Worm (Caenorhabditis elegans) whole organism, L2 larva: ENCODE data around the gene Y41G9A.6.

Experiments used
- C34F6.9 ChIP-seq: fragments of 150-350 bp; optimal IDR thresholded peaks from 2 replicates; lab custom pipeline; 2014; ENCODE audit warnings: missing biosample characterization, missing genetic modification characterization
- F13H6.1 ChIP-seq: sonication (generic microtip); optimal IDR thresholded peaks from 2 replicates; lab custom pipeline; 2016; ENCODE audit warnings: missing genetic modification characterization, missing compliant biosample characterization
- R02D3.7 ChIP-seq: fragments of 150-350 bp; optimal IDR thresholded peaks from 2 replicates; lab custom pipeline; 2014; ENCODE audit warnings: missing biosample characterization, missing genetic modification characterization
- aly-2 ChIP-seq: fragments of 150-350 bp; optimal IDR thresholded peaks from 2 replicates; lab custom pipeline; 2014; ENCODE audit warnings: missing biosample characterization, missing genetic modification characterization
- crh-2 ChIP-seq: sonication (generic microtip); optimal IDR thresholded peaks from 2 replicates; lab custom pipeline; 2017; ENCODE audit warnings: missing biosample characterization, missing genetic modification characterization
- dmd-4 ChIP-seq: sonication (generic microtip); optimal IDR thresholded peaks from 2 replicates; lab custom pipeline; 2017; ENCODE audit warnings: missing biosample characterization, missing genetic modification characterization
- elt-3 ChIP-seq: sonication (generic microtip); optimal IDR thresholded peaks from 2 replicates; lab custom pipeline; 2017; ENCODE audit warnings: missing biosample characterization, missing genetic modification characterization
- gmeb-1 ChIP-seq: fragments of 150-350 bp; optimal IDR thresholded peaks from 2 replicates; lab custom pipeline; 2014; ENCODE audit warnings: missing biosample characterization, missing genetic modification characterization
- lin-11 ChIP-seq: fragments of 150-350 bp; sonication (generic microtip); optimal IDR thresholded peaks from 2 replicates; lab custom pipeline; 2014; ENCODE audit warnings: missing biosample characterization, missing genetic modification characterization, inconsistent platforms, mixed read lengths
- lin-13 ChIP-seq: fragments of 150-350 bp; optimal IDR thresholded peaks from 2 replicates; lab custom pipeline; 2014; ENCODE audit warnings: missing biosample characterization, missing genetic modification reagents, missing genetic modification characterization
- lsy-2 ChIP-seq, 2 experiments: fragments of 150-350 bp in 1 of 2; sonication (generic microtip) in 1 of 2; optimal IDR thresholded peaks; 2 replicates each; lab custom pipeline; 2014 to 2017; ENCODE audit warnings: missing biosample characterization in 2 of 2, missing genetic modification characterization in 2 of 2
- mab-5 ChIP-seq: fragments of 150-350 bp; optimal IDR thresholded peaks from 2 replicates; lab custom pipeline; 2014; ENCODE audit warnings: missing biosample characterization, missing genetic modification characterization
- mbf-1 ChIP-seq: sonication (generic microtip); optimal IDR thresholded peaks from 2 replicates; lab custom pipeline; 2017; ENCODE audit warnings: missing biosample characterization, missing genetic modification characterization
- mdl-1 ChIP-seq, 2 experiments: fragments of 150-350 bp in 1 of 2; sonication (generic microtip) in 1 of 2; optimal IDR thresholded peaks; 2 replicates each; lab custom pipeline; 2017; ENCODE audit warnings: missing biosample characterization in 2 of 2, missing genetic modification characterization in 2 of 2
- nhr-11 ChIP-seq: fragments of 150-350 bp; optimal IDR thresholded peaks from 2 replicates; lab custom pipeline; 2014; ENCODE audit warnings: missing biosample characterization, missing genetic modification characterization
- nhr-6 ChIP-seq: fragments of 150-350 bp; optimal IDR thresholded peaks from 2 replicates; lab custom pipeline; 2014; ENCODE audit warnings: missing biosample characterization, missing genetic modification characterization
- peb-1 ChIP-seq: fragments of 150-350 bp; optimal IDR thresholded peaks from 2 replicates; lab custom pipeline; 2014; ENCODE audit warnings: missing biosample characterization, missing genetic modification characterization
- sma-3 ChIP-seq: sonication (generic microtip); optimal IDR thresholded peaks from 2 replicates; lab custom pipeline; 2016; ENCODE audit warnings: missing genetic modification reagents, missing genetic modification characterization, missing compliant biosample characterization
- unc-62 ChIP-seq: fragments of 150-350 bp; optimal IDR thresholded peaks from 2 replicates; lab custom pipeline; 2014; ENCODE audit warnings: missing biosample characterization, missing genetic modification reagents, missing genetic modification characterization
- ztf-1 ChIP-seq: fragments of 200-800 bp; sonication (Bioruptor generic); conservative IDR thresholded peaks from 2 replicates; pipeline ENCODE4 v1.3.6; 2022; ENCODE audit warnings: missing genetic modification characterization, missing compliant biosample characterization

The Y41G9A.6 gene

DNA sequence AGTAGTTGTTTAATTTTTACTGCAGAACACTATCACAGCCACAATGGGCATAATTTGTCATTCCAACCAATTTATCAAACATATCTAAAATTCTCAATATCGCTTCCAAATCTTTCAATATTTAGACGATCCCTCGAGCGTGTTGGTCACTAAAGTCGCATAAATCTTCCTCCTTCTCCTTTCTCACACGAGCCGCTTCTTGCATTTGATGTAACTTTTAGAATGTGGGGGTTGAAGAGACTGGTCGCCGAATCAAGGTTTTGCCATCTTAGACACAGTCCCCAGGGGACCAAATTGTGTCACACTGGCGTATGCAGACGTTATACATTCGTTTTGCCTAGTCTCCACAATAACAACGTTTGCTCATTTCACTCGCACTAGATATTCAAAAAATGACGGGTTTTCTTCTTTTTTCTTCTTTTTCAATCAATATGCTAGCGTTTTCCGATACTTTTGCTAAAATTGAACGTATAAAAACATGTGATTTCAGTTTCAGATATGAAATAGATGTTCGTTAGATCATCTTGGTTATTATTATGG, 46.1 kb downstream of the Y41G9A.6 start, which contains the start of gene gbb-1:
Gene gbb-1, plus strand, starts transcription at position 490 of the 540 bp plus-strand sequence.
- TF ChIP-seq peb-1 (tag; lab: Kevin White, UChicago), result no peak
- TF ChIP-seq dmd-4 (tag; lab: Kevin White, UChicago), result no peak
- TF ChIP-seq nhr-11 (tag; lab: Kevin White, UChicago), result no peak
- TF ChIP-seq lin-11 (tag; lab: Kevin White, UChicago), result no peak
- TF ChIP-seq ztf-1 (GFP tag; lab: Robert Waterston, UW), result no peak
- peak; percentile 57 for TF ChIP-seq mab-5 (tag; lab: Kevin White, UChicago)

DNA sequence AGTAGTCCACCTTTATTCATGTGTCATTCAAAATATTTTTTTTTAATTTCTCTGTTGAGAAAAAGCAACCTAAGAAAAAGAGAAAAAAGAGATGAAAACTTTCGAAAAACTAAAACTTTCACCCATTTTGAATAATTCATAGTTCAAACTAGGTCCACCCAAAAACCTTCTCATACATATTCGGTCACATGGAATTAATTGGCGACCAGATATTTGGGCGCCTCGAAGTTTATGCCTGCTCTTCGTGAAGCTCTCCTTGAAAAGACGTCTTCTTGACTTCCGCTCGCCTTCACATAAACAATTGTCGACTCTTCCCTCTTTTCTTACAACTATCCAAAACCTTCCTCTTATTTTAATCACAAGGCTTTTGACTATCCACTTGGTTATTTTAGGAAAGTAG, 48.0 kb downstream of the Y41G9A.6 start:
- no peak for TF ChIP-seq F13H6.1
- no peak for TF ChIP-seq mbf-1 (tag; lab: Kevin White, UChicago)
- TF ChIP-seq mdl-1 (tag; optimal IDR thresholded peaks at IDR 0.05; lab: Kevin White, UChicago), result no peak
- no peak for TF ChIP-seq lin-13
- TF ChIP-seq crh-2, result no peak
- TF ChIP-seq ztf-1 (GFP tag; lab: Robert Waterston, UW), result no peak
- TF ChIP-seq unc-62 (GFP tag; lab: Kevin White, UChicago), result no peak
- TF ChIP-seq sma-3 (GFP tag; lab: Kevin White, UChicago), result no peak
- no peak for TF ChIP-seq lsy-2 (tag; optimal IDR thresholded peaks at IDR 0.05; lab: Kevin White, UChicago)
- no peak for TF ChIP-seq R02D3.7 (tag; lab: Kevin White, UChicago)
- no peak for TF ChIP-seq elt-3
- no peak for TF ChIP-seq mab-5 (tag; lab: Kevin White, UChicago)
- no peak for TF ChIP-seq nhr-6 (tag; lab: Kevin White, UChicago)

ce11 chrX:2953522-2954032, 50.0 kb downstream of the Y41G9A.6 start:
- TF ChIP-seq F13H6.1, result no peak
- TF ChIP-seq C34F6.9, result no peak
- no peak for TF ChIP-seq R02D3.7 (tag; lab: Kevin White, UChicago)
- no peak for TF ChIP-seq aly-2 (tag; lab: Kevin White, UChicago)
- TF ChIP-seq elt-3, result no peak
- TF ChIP-seq nhr-11 (tag; lab: Kevin White, UChicago), result no peak
- TF ChIP-seq gmeb-1, result no peak
